Worm (Caenorhabditis elegans): Measurements from ENCODE around the gene srt-40.

DNA sequence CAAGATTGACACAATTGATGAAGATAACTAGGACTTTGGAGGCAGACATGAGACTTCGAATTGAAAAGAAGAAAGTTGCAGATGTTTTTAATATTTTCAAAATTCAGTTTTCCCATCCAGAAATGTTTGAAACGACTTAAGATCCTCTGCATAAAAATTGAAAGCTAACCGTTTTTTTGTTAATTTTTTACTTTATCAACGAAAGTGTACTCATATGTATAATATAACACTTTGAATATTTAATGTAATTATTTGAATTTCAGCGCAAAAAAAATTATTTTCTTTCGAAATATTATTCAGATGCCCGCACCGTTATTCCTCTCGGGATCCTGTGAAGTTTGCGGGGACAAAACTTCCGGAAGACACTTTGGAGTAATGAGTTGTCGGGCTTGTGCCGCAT lies 20.8 kb upstream of the srt-40 start, which contains the start of gene nhr-18:
- TF ChIP-seq hlh-30 (tag; optimal IDR thresholded peaks at IDR 0.05; ENCODE audit: insufficient read depth) (no peak), unc-62 (GFP tag; optimal IDR thresholded peaks at IDR 0.05 in 1 of 2) (no peak), unc-62 (tag; optimal IDR thresholded peaks at IDR 0.05) (no peak), lsy-2 (tag; optimal IDR thresholded peaks at IDR 0.05) (no peak), ztf-7 (tag; optimal IDR thresholded peaks at IDR 0.05) (no peak), nhr-11 (tag; optimal IDR thresholded peaks at IDR 0.05) (no peak), ces-1 (GFP tag; optimal IDR thresholded peaks at IDR 0.05) (no peak), mdt-29 (GFP tag; IDR thresholded peaks at IDR 0.05) (no peak), daf-12 (tag; optimal IDR thresholded peaks at IDR 0.05) (no peak), mep-1 (tag; optimal IDR thresholded peaks at IDR 0.05) (no peak), fos-1 (tag; optimal IDR thresholded peaks at IDR 0.05) (no peak), skn-1 (tag; optimal IDR thresholded peaks at IDR 0.05) (no peak)
